Worm (Caenorhabditis elegans): ENCODE data around the gene srz-100.

- TF ChIP-seq hlh-17 (GFP tag; optimal IDR thresholded peaks at IDR 0.05; ENCODE audit: borderline replicate concordance): no peak
- TF ChIP-seq jun-1 (tag; optimal IDR thresholded peaks at IDR 0.05): no peak
- TF ChIP-seq egl-27 (tag; optimal IDR thresholded peaks at IDR 0.05): no peak
- no peak for TF ChIP-seq aha-1 (tag; optimal IDR thresholded peaks at IDR 0.05)
- no peak for TF ChIP-seq C16A3.4 (tag; optimal IDR thresholded peaks at IDR 0.05)
- TF ChIP-seq mdl-1 (tag; optimal IDR thresholded peaks at IDR 0.05): no peak
- TF ChIP-seq tlp-1 (tag; optimal IDR thresholded peaks at IDR 0.05): no peak
- TF ChIP-seq sox-4 (tag; optimal IDR thresholded peaks at IDR 0.05): no peak
These were observed 38.0 kb upstream of the srz-100 start, which contains the start of gene srw-42 for ce11 chrV:16693732-16694131.
